Fruit fly (Drosophila melanogaster): Measurements from ENCODE around the gene CG2059.

dm6 chrX:7305753-7306338 lies 19.7 kb downstream of the CG2059 start:
- TF ChIP-seq pan (optimal IDR thresholded peaks at IDR 0.05) = no peak
- TF ChIP-seq psq (optimal IDR thresholded peaks at IDR 0.05) = no peak
- no peak for TF ChIP-seq CG8478 (optimal IDR thresholded peaks at IDR 0.05)

Data from whole organism.